Worm (Caenorhabditis elegans): Measurements from ENCODE around the gene otub-1.
A peak's percentile ranks its signal among the peaks of the same experiment; 100 is the strongest.

The otub-1 gene

ce11 chrV:15063987-15064386, 2.1 kb upstream of the otub-1 start, which contains the start of gene rap-2:
TSS of gene rap-2 (minus strand) at chrV:15064087.
- TF ChIP-seq ztf-1 (GFP tag; conservative IDR thresholded peaks at IDR 0.05) (no peak), nhr-77 (tag; optimal IDR thresholded peaks at IDR 0.05) (no peak), ztf-4 (tag; optimal IDR thresholded peaks at IDR 0.05) (no peak), sma-3 (GFP tag; optimal IDR thresholded peaks at IDR 0.05) (no peak), Y55F3AM.14 (GFP tag; optimal IDR thresholded peaks at IDR 0.05) (no peak), lsy-2 (tag; optimal IDR thresholded peaks at IDR 0.05) (no peak), gmeb-1 (tag; optimal IDR thresholded peaks at IDR 0.05) (no peak), crh-2 (tag; optimal IDR thresholded peaks at IDR 0.05) (no peak), lin-39 (tag; optimal IDR thresholded peaks at IDR 0.05) (no peak), nhr-23 (tag; optimal IDR thresholded peaks at IDR 0.05) (no peak), unc-55 (GFP tag; optimal IDR thresholded peaks at IDR 0.05) (no peak), blmp-1 (tag; optimal IDR thresholded peaks at IDR 0.05; ENCODE audit: insufficient read depth) (no peak), elt-1 (tag; optimal IDR thresholded peaks at IDR 0.05) (no peak), nhr-129 (tag; optimal IDR thresholded peaks at IDR 0.05) (no peak), elt-3 (tag; optimal IDR thresholded peaks at IDR 0.05) (no peak), unc-62 (GFP tag; optimal IDR thresholded peaks at IDR 0.05) (no peak)

- TF ChIP-seq lsy-2 (tag; optimal IDR thresholded peaks at IDR 0.05) (peak in 1 of 2 experiments; percentile 13), nhr-6 (tag; optimal IDR thresholded peaks at IDR 0.05) (no peak), nhr-129 (tag; optimal IDR thresholded peaks at IDR 0.05) (peak; percentile 23), zag-1 (tag; optimal IDR thresholded peaks at IDR 0.05) (peak; percentile 51), unc-55 (GFP tag; optimal IDR thresholded peaks at IDR 0.05) (peak; percentile 59), C34F6.9 (tag; optimal IDR thresholded peaks at IDR 0.05) (peak; percentile 29), gmeb-1 (tag; optimal IDR thresholded peaks at IDR 0.05) (peak; percentile 10), F13H6.1 (tag; optimal IDR thresholded peaks at IDR 0.05) (peak; percentile 9), sem-4 (tag; optimal IDR thresholded peaks at IDR 0.05) (no peak), lin-13 (GFP tag; optimal IDR thresholded peaks at IDR 0.05) (peak; percentile 36)
These were observed 892 bp upstream of the otub-1 start, which contains the start of gene C25D7.9 for ce11 chrV:15065068-15065744. TSS of gene C25D7.9 (plus strand) at chrV:15065135.

ce11 chrV:15067165-15067564, 1.1 kb downstream of the otub-1 start, which contains the start of gene C25D7.10:
TSS of gene C25D7.10 (plus strand) at chrV:15067465.
- no peak for TF ChIP-seq skn-1 (tag; optimal IDR thresholded peaks at IDR 0.05)
- no peak for TF ChIP-seq dmd-4 (tag; optimal IDR thresholded peaks at IDR 0.05)
- TF ChIP-seq egl-27 (tag; optimal IDR thresholded peaks at IDR 0.05): no peak
- TF ChIP-seq unc-62 (GFP tag; optimal IDR thresholded peaks at IDR 0.05): no peak
- TF ChIP-seq ztf-1 (GFP tag; conservative IDR thresholded peaks at IDR 0.05): no peak

- TF ChIP-seq sma-3 (GFP tag; optimal IDR thresholded peaks at IDR 0.05) (no peak), unc-39 (tag; optimal IDR thresholded peaks at IDR 0.05) (no peak), mbf-1 (tag; optimal IDR thresholded peaks at IDR 0.05) (no peak), unc-62 (GFP tag; optimal IDR thresholded peaks at IDR 0.05) (no peak), ceh-16 (tag; optimal IDR thresholded peaks at IDR 0.05) (no peak), aly-2 (tag; optimal IDR thresholded peaks at IDR 0.05) (no peak), C34F6.9 (tag; optimal IDR thresholded peaks at IDR 0.05) (no peak)
These were observed 2.3 kb downstream of the otub-1 start, which contains the start of gene dnj-3 for ce11 chrV:15068378-15068777. TSS of gene dnj-3 (plus strand) at chrV:15068678.

ce11 chrV:15069435-15069985, 3.4 kb downstream of the otub-1 start:
- TF ChIP-seq elt-1 (tag; optimal IDR thresholded peaks at IDR 0.05): no peak
- peak in 1 of 2 experiments; percentile 70 for TF ChIP-seq lsy-2 (tag; optimal IDR thresholded peaks at IDR 0.05)

ce11 chrV:15071015-15071810, 5.1 kb downstream of the otub-1 start, which contains the start of gene unc-76:
TSS of gene unc-76 (plus strand) at chrV:15071760.
- TF ChIP-seq nhr-25 (tag; optimal IDR thresholded peaks at IDR 0.05): peak; percentile 42
- TF ChIP-seq nhr-10 (tag; optimal IDR thresholded peaks at IDR 0.05): no peak
- peak; percentile 68 for TF ChIP-seq fos-1 (tag; optimal IDR thresholded peaks at IDR 0.05)
- peak; percentile 94 for TF ChIP-seq F13H6.1 (tag; optimal IDR thresholded peaks at IDR 0.05)
- no peak for TF ChIP-seq dmd-4 (tag; optimal IDR thresholded peaks at IDR 0.05)
- TF ChIP-seq nhr-11 (tag; optimal IDR thresholded peaks at IDR 0.05): no peak
- TF ChIP-seq nhr-6 (tag; optimal IDR thresholded peaks at IDR 0.05): no peak
- peak; percentile 58 for TF ChIP-seq unc-55 (GFP tag; optimal IDR thresholded peaks at IDR 0.05)
- TF ChIP-seq sma-3 (GFP tag; optimal IDR thresholded peaks at IDR 0.05): peak; percentile 33
- TF ChIP-seq alr-1 (tag; optimal IDR thresholded peaks at IDR 0.05): no peak
- TF ChIP-seq nhr-23 (tag; optimal IDR thresholded peaks at IDR 0.05): no peak
- no peak for TF ChIP-seq elt-3 (tag; optimal IDR thresholded peaks at IDR 0.05)
- TF ChIP-seq unc-39 (tag; optimal IDR thresholded peaks at IDR 0.05): peak; percentile 28
- no peak for TF ChIP-seq snpc-4 (tag; optimal IDR thresholded peaks at IDR 0.05)
- TF ChIP-seq ztf-1 (GFP tag; conservative IDR thresholded peaks at IDR 0.05): no peak
- peak; percentile 86 for TF ChIP-seq mab-5 (tag; optimal IDR thresholded peaks at IDR 0.05)
- no peak for TF ChIP-seq nhr-237 (tag; optimal IDR thresholded peaks at IDR 0.05)
- no peak for TF ChIP-seq blmp-1 (tag; optimal IDR thresholded peaks at IDR 0.05; ENCODE audit: insufficient read depth)
- no peak for TF ChIP-seq ZK546.5 (tag; optimal IDR thresholded peaks at IDR 0.05)
- TF ChIP-seq Y55F3AM.14 (GFP tag; optimal IDR thresholded peaks at IDR 0.05): peak; percentile 77
- TF ChIP-seq ama-1 (optimal IDR thresholded peaks at IDR 0.05): no peak
